Fruit fly (Drosophila melanogaster) whole organism, prepupa: Measurements from ENCODE around the gene Mur89F.
A peak's percentile ranks its signal among the peaks of the same experiment; 100 is the strongest.

Source experiments
- Blimp-1 ChIP-seq: fragments of 200-800 bp; sonication (Bioruptor generic); optimal IDR thresholded peaks from 3 replicates; lab custom pipeline; 2017; ENCODE audit warnings: missing biosample characterization, missing genetic modification characterization, mild to moderate bottlenecking, moderate library complexity, missing genetic modification reagents
- CG10631 ChIP-seq: fragments of 200-800 bp; sonication (Bioruptor generic); optimal IDR thresholded peaks from 2 replicates; lab custom pipeline; 2016; ENCODE audit warnings: missing biosample characterization, missing genetic modification characterization
- CG11294 ChIP-seq: fragments of 200-800 bp; sonication (Bioruptor generic); IDR thresholded peaks from 2 replicates; pipeline ENCODE4 v1.3.6; 2022; ENCODE audit warnings: missing biosample characterization, missing genetic modification characterization
- CG11902 ChIP-seq: fragments of 200-800 bp; sonication (Bioruptor generic); optimal IDR thresholded peaks from 3 replicates; lab custom pipeline; 2016; ENCODE audit warnings: missing biosample characterization, missing genetic modification characterization
- CG15336 ChIP-seq: fragments of 200-800 bp; sonication (Bioruptor generic); IDR thresholded peaks from 2 replicates; pipeline ENCODE4 v1.3.6; 2022; ENCODE audit warnings: missing biosample characterization, missing genetic modification characterization
- CG1621 ChIP-seq: fragments of 200-800 bp; sonication (Bioruptor generic); optimal IDR thresholded peaks from 3 replicates; lab custom pipeline; 2018; ENCODE audit warnings: missing biosample characterization, mild to moderate bottlenecking, missing genetic modification characterization
- CG31627 ChIP-seq: fragments of 200-800 bp; sonication (Bioruptor generic); optimal IDR thresholded peaks from 3 replicates; lab custom pipeline; 2016; ENCODE audit warnings: missing biosample characterization, missing genetic modification characterization
- CG32006 ChIP-seq: fragments of 200-800 bp; sonication (Bioruptor generic); optimal IDR thresholded peaks from 3 replicates; lab custom pipeline; 2017; ENCODE audit warnings: missing biosample characterization, mild to moderate bottlenecking, missing genetic modification characterization
- CG4318 ChIP-seq: fragments of 200-800 bp; sonication (Bioruptor generic); optimal IDR thresholded peaks from 3 replicates; lab custom pipeline; 2017; ENCODE audit warnings: missing biosample characterization, mild to moderate bottlenecking, missing genetic modification characterization
- CG6163 ChIP-seq: fragments of 200-800 bp; sonication (Bioruptor generic); IDR thresholded peaks from 3 replicates; pipeline ENCODE4 v1.3.6; 2022; ENCODE audit warnings: missing biosample characterization, missing genetic modification characterization
- CG6792 ChIP-seq: fragments of 200-800 bp; sonication (Bioruptor generic); optimal IDR thresholded peaks from 3 replicates; lab custom pipeline; 2016; ENCODE audit warnings: missing biosample characterization, missing genetic modification characterization
- CG6808 ChIP-seq: fragments of 200-800 bp; sonication (Bioruptor generic); optimal IDR thresholded peaks from 3 replicates; lab custom pipeline; 2017; ENCODE audit warnings: missing biosample characterization, missing genetic modification characterization, mild to moderate bottlenecking, moderate library complexity, missing genetic modification reagents
- CG6854 ChIP-seq: fragments of 200-800 bp; sonication (Bioruptor generic); optimal IDR thresholded peaks from 2 replicates; lab custom pipeline; 2017; ENCODE audit warnings: missing biosample characterization, mild to moderate bottlenecking, missing genetic modification characterization
- CG7368 ChIP-seq: fragments of 200-800 bp; sonication (Bioruptor generic); optimal IDR thresholded peaks from 3 replicates; lab custom pipeline; 2016; ENCODE audit warnings: missing biosample characterization, missing genetic modification characterization
- CG8119 ChIP-seq: fragments of 200-800 bp; sonication (Bioruptor generic); IDR thresholded peaks from 3 replicates; pipeline ENCODE4 v1.3.6; 2022; ENCODE audit warnings: missing biosample characterization, missing genetic modification characterization
- CG8319 ChIP-seq: fragments of 200-800 bp; sonication (Bioruptor generic); optimal IDR thresholded peaks from 3 replicates; lab custom pipeline; 2016; ENCODE audit warnings: missing biosample characterization, missing genetic modification characterization
- CG8632 ChIP-seq: fragments of 200-800 bp; sonication (Bioruptor generic); optimal IDR thresholded peaks from 3 replicates; lab custom pipeline; 2016; ENCODE audit warnings: missing biosample characterization, missing genetic modification characterization
- CG9139 ChIP-seq: fragments of 200-800 bp; sonication (Bioruptor generic); optimal IDR thresholded peaks from 3 replicates; lab custom pipeline; 2017; ENCODE audit warnings: missing biosample characterization, mild to moderate bottlenecking, missing genetic modification characterization
- Eip75B ChIP-seq: fragments of 200-800 bp; sonication (Bioruptor generic); optimal IDR thresholded peaks from 3 replicates; lab custom pipeline; 2016; ENCODE audit warnings: missing biosample characterization, missing genetic modification characterization
- Eip78C ChIP-seq: fragments of 200-800 bp; sonication (Bioruptor generic); peaks from one replicate; lab custom pipeline; 2016; ENCODE audit warnings: missing biosample characterization, missing genetic modification characterization
- Eip93F ChIP-seq: fragments of 200-800 bp; sonication (Bioruptor generic); optimal IDR thresholded peaks from 2 replicates; lab custom pipeline; 2016; ENCODE audit warnings: missing biosample characterization, mild to moderate bottlenecking, missing genetic modification characterization
- Ets21C ChIP-seq: fragments of 200-800 bp; sonication (Bioruptor generic); optimal IDR thresholded peaks from 3 replicates; lab custom pipeline; 2016; ENCODE audit warnings: missing biosample characterization, missing genetic modification characterization
- Ets96B ChIP-seq: fragments of 200-800 bp; optimal IDR thresholded peaks from 2 replicates; lab custom pipeline; 2019; ENCODE audit warnings: missing biosample characterization, mild to moderate bottlenecking, missing genetic modification characterization, moderate library complexity
- Gug ChIP-seq: fragments of 200-800 bp; sonication (Bioruptor generic); IDR thresholded peaks from 2 replicates; pipeline ENCODE4 v1.3.6; 2022; ENCODE audit warnings: missing biosample characterization, missing genetic modification characterization
- Hr38 ChIP-seq: sonication (Bioruptor generic); optimal IDR thresholded peaks from 2 replicates; lab custom pipeline; 2016; ENCODE audit warnings: missing biosample characterization, missing genetic modification characterization
- Hr39 ChIP-seq: fragments of 200-800 bp; sonication (Bioruptor generic); optimal IDR thresholded peaks from 2 replicates; lab custom pipeline; 2016; ENCODE audit warnings: missing biosample characterization, missing genetic modification characterization
- Hr4 ChIP-seq: fragments of 200-800 bp; sonication (Bioruptor generic); optimal IDR thresholded peaks from 3 replicates; lab custom pipeline; 2016; ENCODE audit warnings: missing biosample characterization, missing genetic modification characterization
- Lpt ChIP-seq: fragments of 200-800 bp; sonication (Bioruptor generic); optimal IDR thresholded peaks from 3 replicates; lab custom pipeline; 2016; ENCODE audit warnings: missing biosample characterization, missing genetic modification characterization
- OdsH ChIP-seq: fragments of 200-800 bp; sonication (Bioruptor generic); optimal IDR thresholded peaks from 3 replicates; lab custom pipeline; 2016; ENCODE audit warnings: missing biosample characterization, missing genetic modification characterization
- Sox102F ChIP-seq: fragments of 200-800 bp; sonication (Bioruptor generic); optimal IDR thresholded peaks from 2 replicates; lab custom pipeline; 2016; ENCODE audit warnings: missing biosample characterization, mild to moderate bottlenecking, missing genetic modification characterization
- acj6 ChIP-seq: fragments of 200-800 bp; sonication (Bioruptor generic); optimal IDR thresholded peaks from 3 replicates; lab custom pipeline; 2016; ENCODE audit warnings: missing biosample characterization, missing genetic modification characterization
- cyc ChIP-seq: fragments of 200-800 bp; sonication (Bioruptor generic); optimal IDR thresholded peaks from 3 replicates; lab custom pipeline; 2016; ENCODE audit warnings: missing biosample characterization, missing genetic modification characterization
- eg ChIP-seq: fragments of 200-800 bp; sonication (Bioruptor generic); IDR thresholded peaks from 3 replicates; pipeline ENCODE4 v1.3.6; 2022; ENCODE audit warnings: missing biosample characterization, missing genetic modification characterization
- esn ChIP-seq: fragments of 200-800 bp; sonication (Bioruptor generic); optimal IDR thresholded peaks from 2 replicates; lab custom pipeline; 2016; ENCODE audit warnings: missing biosample characterization, mild to moderate bottlenecking, missing genetic modification characterization, moderate library complexity
- fd85E ChIP-seq: fragments of 200-800 bp; sonication (Bioruptor generic); optimal IDR thresholded peaks from 3 replicates; lab custom pipeline; 2016; ENCODE audit warnings: missing biosample characterization, missing genetic modification characterization
- lz ChIP-seq: fragments of 200-800 bp; sonication (Bioruptor generic); optimal IDR thresholded peaks from 3 replicates; lab custom pipeline; 2016; ENCODE audit warnings: missing biosample characterization, missing genetic modification characterization
- net ChIP-seq: fragments of 200-800 bp; sonication (Bioruptor generic); optimal IDR thresholded peaks from 3 replicates; lab custom pipeline; 2016; ENCODE audit warnings: missing biosample characterization, missing genetic modification characterization
- pdm3 ChIP-seq: fragments of 200-800 bp; sonication (Bioruptor generic); optimal IDR thresholded peaks from 3 replicates; lab custom pipeline; 2016; ENCODE audit warnings: missing biosample characterization, missing genetic modification characterization
- salr ChIP-seq, 2 experiments: fragments of 200-800 bp; sonication (Bioruptor generic); optimal IDR thresholded peaks; 3 replicates each; lab custom pipeline; 2016 to 2018; ENCODE audit warnings: missing biosample characterization in 2 of 2, missing genetic modification characterization in 2 of 2, mild to moderate bottlenecking in 1 of 2
- spab ChIP-seq: fragments of 200-800 bp; sonication (Bioruptor generic); optimal IDR thresholded peaks from 2 replicates; lab custom pipeline; 2017; ENCODE audit warnings: missing biosample characterization, mild to moderate bottlenecking, missing genetic modification characterization, missing genetic modification reagents
- svp ChIP-seq: fragments of 200-800 bp; sonication (Bioruptor generic); peaks from one replicate; lab custom pipeline; 2016; ENCODE audit warnings: missing biosample characterization, missing genetic modification characterization

Mur89F gene

dm6 chr3R:17202080-17202785, at the start of gene Mur89F (continued):
- no peak for TF ChIP-seq CG32006
- no peak for TF ChIP-seq CG8319 (GFP tag; lab: Kevin White, UChicago)
- TF ChIP-seq eg (GFP tag; lab: Robert Waterston, UW), result no peak
- peak; percentile 32 for TF ChIP-seq Hr39 (GFP tag; lab: Kevin White, UChicago)
- TF ChIP-seq Eip75B (GFP tag; lab: Kevin White, UChicago), result peak; percentile 20
- peak; percentile 65 for TF ChIP-seq CG10631 (GFP tag; lab: Kevin White, UChicago)
- TF ChIP-seq spab (GFP tag; lab: Kevin White, UChicago), result peak; percentile 65
- peak; percentile 61 for TF ChIP-seq cyc (GFP tag; lab: Kevin White, UChicago)
- peak; percentile 55 for TF ChIP-seq OdsH

dm6 chr3R:17251271-17251670, 49.3 kb upstream of the Mur89F start:
- peak; percentile 13 for TF ChIP-seq Hr4 (GFP tag; lab: Kevin White, UChicago)
- peak; percentile 32 for TF ChIP-seq CG32006
- TF ChIP-seq svp (GFP tag; lab: Kevin White, UChicago), result peak; percentile 36
- TF ChIP-seq net (GFP tag; lab: Kevin White, UChicago), result no peak
- no peak for TF ChIP-seq CG6163 (GFP tag; lab: Robert Waterston, UW)
- peak; percentile 60 for TF ChIP-seq Eip78C
- peak; percentile 4 for TF ChIP-seq spab (GFP tag; lab: Kevin White, UChicago)

- no peak for TF ChIP-seq CG15336 (GFP tag; lab: Robert Waterston, UW)
- TF ChIP-seq CG6808 (GFP tag; lab: Kevin White, UChicago), result no peak
- no peak for TF ChIP-seq CG4318 (GFP tag; lab: Kevin White, UChicago)
- no peak for TF ChIP-seq CG8319 (GFP tag; lab: Kevin White, UChicago)
- TF ChIP-seq Hr38 (GFP tag; lab: Kevin White, UChicago), result no peak
- TF ChIP-seq Eip93F (GFP tag; lab: Kevin White, UChicago), result no peak
- TF ChIP-seq Ets21C, result no peak
- TF ChIP-seq esn (GFP tag; lab: Kevin White, UChicago), result no peak
- TF ChIP-seq fd85E, result no peak
- TF ChIP-seq salr (GFP tag; optimal IDR thresholded peaks at IDR 0.05; lab: Kevin White, UChicago), result no peak
- no peak for TF ChIP-seq Gug (GFP tag; lab: Robert Waterston, UW)
- TF ChIP-seq CG11294 (GFP tag; lab: Robert Waterston, UW), result no peak
- no peak for TF ChIP-seq Hr4 (GFP tag; lab: Kevin White, UChicago)
- TF ChIP-seq CG6854, result no peak
- TF ChIP-seq eg (GFP tag; lab: Robert Waterston, UW), result no peak
Measured at dm6 chr3R:17249233-17249632, 47.3 kb upstream of the Mur89F start.

- TF ChIP-seq CG6854, result no peak
- peak; percentile 24 for TF ChIP-seq Eip78C
Measured at dm6 chr3R:17247699-17248098, 45.8 kb upstream of the Mur89F start.

dm6 chr3R:17236936-17237335, 35.0 kb upstream of the Mur89F start:
- no peak for TF ChIP-seq CG31627 (GFP tag; lab: Kevin White, UChicago)
- no peak for TF ChIP-seq acj6 (GFP tag; lab: Kevin White, UChicago)
- no peak for TF ChIP-seq CG6163 (GFP tag; lab: Robert Waterston, UW)
- no peak for TF ChIP-seq pdm3 (GFP tag; lab: Kevin White, UChicago)

dm6 chr3R:17231579-17231978, 29.6 kb upstream of the Mur89F start:
- TF ChIP-seq Ets96B (tag; lab: Kevin White, UChicago) (no peak), fd85E (no peak), CG6792 (GFP tag; lab: Kevin White, UChicago) (peak; percentile 2), Hr4 (GFP tag; lab: Kevin White, UChicago) (peak; percentile 50), Lpt (GFP tag; lab: Kevin White, UChicago) (no peak), CG9139 (GFP tag; lab: Kevin White, UChicago) (no peak), Eip93F (GFP tag; lab: Kevin White, UChicago) (no peak), CG1621 (no peak), CG8632 (peak; percentile 17), pdm3 (GFP tag; lab: Kevin White, UChicago) (peak; percentile 24), lz (GFP tag; lab: Kevin White, UChicago) (peak; percentile 27), Eip78C (peak; percentile 73), Blimp-1 (no peak), net (GFP tag; lab: Kevin White, UChicago) (no peak), OdsH (peak; percentile 56), CG6163 (GFP tag; lab: Robert Waterston, UW) (peak; percentile 61; the same call in 2 of the 3 replicates), Sox102F (GFP tag; lab: Kevin White, UChicago) (no peak), CG7368 (no peak), CG8119 (GFP tag; lab: Robert Waterston, UW) (no peak), CG11902 (GFP tag; lab: Kevin White, UChicago) (no peak), Hr38 (GFP tag; lab: Kevin White, UChicago) (no peak)
